Fruit fly (Drosophila melanogaster) whole organism, prepupa: ENCODE data around the gene CG15528.

ENCODE experiments used
- Blimp-1 ChIP-seq: fragments of 200-800 bp; sonication (Bioruptor generic); optimal IDR thresholded peaks from 3 replicates; lab custom pipeline; 2017; ENCODE audit warnings: missing biosample characterization, missing genetic modification characterization, mild to moderate bottlenecking, moderate library complexity, missing genetic modification reagents
- CG11902 ChIP-seq: fragments of 200-800 bp; sonication (Bioruptor generic); optimal IDR thresholded peaks from 3 replicates; lab custom pipeline; 2016; ENCODE audit warnings: missing biosample characterization, missing genetic modification characterization
- CG15336 ChIP-seq: fragments of 200-800 bp; sonication (Bioruptor generic); IDR thresholded peaks from 2 replicates; pipeline ENCODE4 v1.3.6; 2022; ENCODE audit warnings: missing biosample characterization, missing genetic modification characterization
- CG1621 ChIP-seq: fragments of 200-800 bp; sonication (Bioruptor generic); optimal IDR thresholded peaks from 3 replicates; lab custom pipeline; 2018; ENCODE audit warnings: missing biosample characterization, mild to moderate bottlenecking, missing genetic modification characterization
- CG16779 ChIP-seq: fragments of 200-800 bp; sonication (Bioruptor generic); optimal IDR thresholded peaks from 3 replicates; lab custom pipeline; 2017; ENCODE audit warnings: missing biosample characterization, mild to moderate bottlenecking, missing genetic modification characterization
- CG3032 ChIP-seq: fragments of 200-800 bp; optimal IDR thresholded peaks from 2 replicates; lab custom pipeline; 2019; ENCODE audit warnings: missing biosample characterization, mild to moderate bottlenecking, missing genetic modification characterization, moderate library complexity
- CG31627 ChIP-seq: fragments of 200-800 bp; sonication (Bioruptor generic); optimal IDR thresholded peaks from 3 replicates; lab custom pipeline; 2016; ENCODE audit warnings: missing biosample characterization, missing genetic modification characterization
- CG34406 ChIP-seq: fragments of 200-800 bp; sonication (Bioruptor generic); optimal IDR thresholded peaks from 3 replicates; lab custom pipeline; 2016; ENCODE audit warnings: missing biosample characterization, missing genetic modification characterization
- CG4318 ChIP-seq: fragments of 200-800 bp; sonication (Bioruptor generic); optimal IDR thresholded peaks from 3 replicates; lab custom pipeline; 2017; ENCODE audit warnings: missing biosample characterization, mild to moderate bottlenecking, missing genetic modification characterization
- CG6163 ChIP-seq: fragments of 200-800 bp; sonication (Bioruptor generic); IDR thresholded peaks from 3 replicates; pipeline ENCODE4 v1.3.6; 2022; ENCODE audit warnings: missing biosample characterization, missing genetic modification characterization
- CG6276 ChIP-seq: fragments of 200-800 bp; sonication (Bioruptor generic); optimal IDR thresholded peaks from 2 replicates; lab custom pipeline; 2017; ENCODE audit warnings: missing biosample characterization, mild to moderate bottlenecking, missing genetic modification characterization
- CG6808 ChIP-seq: fragments of 200-800 bp; sonication (Bioruptor generic); optimal IDR thresholded peaks from 3 replicates; lab custom pipeline; 2017; ENCODE audit warnings: missing biosample characterization, missing genetic modification characterization, mild to moderate bottlenecking, moderate library complexity, missing genetic modification reagents
- CG6854 ChIP-seq: fragments of 200-800 bp; sonication (Bioruptor generic); optimal IDR thresholded peaks from 2 replicates; lab custom pipeline; 2017; ENCODE audit warnings: missing biosample characterization, mild to moderate bottlenecking, missing genetic modification characterization
- CG7368 ChIP-seq: fragments of 200-800 bp; sonication (Bioruptor generic); optimal IDR thresholded peaks from 3 replicates; lab custom pipeline; 2016; ENCODE audit warnings: missing biosample characterization, missing genetic modification characterization
- CG8119 ChIP-seq: fragments of 200-800 bp; sonication (Bioruptor generic); IDR thresholded peaks from 3 replicates; pipeline ENCODE4 v1.3.6; 2022; ENCODE audit warnings: missing biosample characterization, missing genetic modification characterization
- CG8632 ChIP-seq: fragments of 200-800 bp; sonication (Bioruptor generic); optimal IDR thresholded peaks from 3 replicates; lab custom pipeline; 2016; ENCODE audit warnings: missing biosample characterization, missing genetic modification characterization
- CG9139 ChIP-seq: fragments of 200-800 bp; sonication (Bioruptor generic); optimal IDR thresholded peaks from 3 replicates; lab custom pipeline; 2017; ENCODE audit warnings: missing biosample characterization, mild to moderate bottlenecking, missing genetic modification characterization
- Eip75B ChIP-seq: fragments of 200-800 bp; sonication (Bioruptor generic); optimal IDR thresholded peaks from 3 replicates; lab custom pipeline; 2016; ENCODE audit warnings: missing biosample characterization, missing genetic modification characterization
- Ets21C ChIP-seq: fragments of 200-800 bp; sonication (Bioruptor generic); optimal IDR thresholded peaks from 3 replicates; lab custom pipeline; 2016; ENCODE audit warnings: missing biosample characterization, missing genetic modification characterization
- Ets96B ChIP-seq: fragments of 200-800 bp; optimal IDR thresholded peaks from 2 replicates; lab custom pipeline; 2019; ENCODE audit warnings: missing biosample characterization, mild to moderate bottlenecking, missing genetic modification characterization, moderate library complexity
- Hr38 ChIP-seq: sonication (Bioruptor generic); optimal IDR thresholded peaks from 2 replicates; lab custom pipeline; 2016; ENCODE audit warnings: missing biosample characterization, missing genetic modification characterization
- Hr39 ChIP-seq: fragments of 200-800 bp; sonication (Bioruptor generic); optimal IDR thresholded peaks from 2 replicates; lab custom pipeline; 2016; ENCODE audit warnings: missing biosample characterization, missing genetic modification characterization
- Lpt ChIP-seq: fragments of 200-800 bp; sonication (Bioruptor generic); optimal IDR thresholded peaks from 3 replicates; lab custom pipeline; 2016; ENCODE audit warnings: missing biosample characterization, missing genetic modification characterization
- Met ChIP-seq: fragments of 200-800 bp; sonication (Bioruptor generic); optimal IDR thresholded peaks from 3 replicates; lab custom pipeline; 2016; ENCODE audit warnings: missing biosample characterization, missing genetic modification characterization
- OdsH ChIP-seq: fragments of 200-800 bp; sonication (Bioruptor generic); optimal IDR thresholded peaks from 3 replicates; lab custom pipeline; 2016; ENCODE audit warnings: missing biosample characterization, missing genetic modification characterization
- Smox ChIP-seq: fragments of 200-800 bp; sonication (Bioruptor generic); optimal IDR thresholded peaks from 3 replicates; lab custom pipeline; 2016; ENCODE audit warnings: missing biosample characterization, missing genetic modification characterization
- cyc ChIP-seq: fragments of 200-800 bp; sonication (Bioruptor generic); optimal IDR thresholded peaks from 3 replicates; lab custom pipeline; 2016; ENCODE audit warnings: missing biosample characterization, missing genetic modification characterization
- dac ChIP-seq: fragments of 200-800 bp; sonication (Bioruptor generic); optimal IDR thresholded peaks from 2 replicates; lab custom pipeline; 2017; ENCODE audit warnings: missing biosample characterization, mild to moderate bottlenecking, missing genetic modification characterization
- dsx ChIP-seq: fragments of 200-800 bp; optimal IDR thresholded peaks from 3 replicates; lab custom pipeline; 2019; ENCODE audit warnings: missing biosample characterization, mild to moderate bottlenecking, missing genetic modification characterization, moderate library complexity; ENCODE audit not compliant: poor library complexity, severe bottlenecking
- eg ChIP-seq: fragments of 200-800 bp; sonication (Bioruptor generic); IDR thresholded peaks from 3 replicates; pipeline ENCODE4 v1.3.6; 2022; ENCODE audit warnings: missing biosample characterization, missing genetic modification characterization
- esn ChIP-seq: fragments of 200-800 bp; sonication (Bioruptor generic); optimal IDR thresholded peaks from 2 replicates; lab custom pipeline; 2016; ENCODE audit warnings: missing biosample characterization, mild to moderate bottlenecking, missing genetic modification characterization, moderate library complexity
- fd59A ChIP-seq: fragments of 200-800 bp; sonication (Bioruptor generic); optimal IDR thresholded peaks from 2 replicates; lab custom pipeline; 2017; ENCODE audit warnings: missing biosample characterization, mild to moderate bottlenecking, missing genetic modification characterization, missing genetic modification reagents
- fd85E ChIP-seq: fragments of 200-800 bp; sonication (Bioruptor generic); optimal IDR thresholded peaks from 3 replicates; lab custom pipeline; 2016; ENCODE audit warnings: missing biosample characterization, missing genetic modification characterization
- lz ChIP-seq: fragments of 200-800 bp; sonication (Bioruptor generic); optimal IDR thresholded peaks from 3 replicates; lab custom pipeline; 2016; ENCODE audit warnings: missing biosample characterization, missing genetic modification characterization
- net ChIP-seq: fragments of 200-800 bp; sonication (Bioruptor generic); optimal IDR thresholded peaks from 3 replicates; lab custom pipeline; 2016; ENCODE audit warnings: missing biosample characterization, missing genetic modification characterization
- pdm3 ChIP-seq: fragments of 200-800 bp; sonication (Bioruptor generic); optimal IDR thresholded peaks from 3 replicates; lab custom pipeline; 2016; ENCODE audit warnings: missing biosample characterization, missing genetic modification characterization
- ss ChIP-seq, 2 experiments: fragments of 200-800 bp; sonication (Bioruptor generic); optimal IDR thresholded peaks; 2 replicates in 1 of 2; 3 replicates in 1 of 2; lab custom pipeline; 2017 to 2018; ENCODE audit warnings: mild to moderate bottlenecking in 2 of 2, missing biosample characterization in 2 of 2, missing genetic modification characterization in 2 of 2, moderate library complexity in 1 of 2
- svp ChIP-seq: fragments of 200-800 bp; sonication (Bioruptor generic); peaks from one replicate; lab custom pipeline; 2016; ENCODE audit warnings: missing biosample characterization, missing genetic modification characterization

The CG15528 gene

dm6 chr3R:30043139-30043744 lies 8.7 kb downstream of the CG15528 start, which contains the start of gene Sry-delta (continued):
- TF ChIP-seq CG11902 (GFP tag; lab: Kevin White, UChicago), result no peak
- TF ChIP-seq cyc (GFP tag; lab: Kevin White, UChicago), result peak; percentile 78
- TF ChIP-seq OdsH (GFP tag; lab: Kevin White, UChicago), result no peak
- TF ChIP-seq CG6163 (GFP tag; lab: Robert Waterston, UW), result peak; percentile 77
- no peak for TF ChIP-seq ss (GFP tag; optimal IDR thresholded peaks at IDR 0.05; lab: Kevin White, UChicago)
- no peak for TF ChIP-seq Hr38 (GFP tag; lab: Kevin White, UChicago)
- TF ChIP-seq lz (GFP tag; lab: Kevin White, UChicago), result peak; percentile 79
- peak; percentile 48 for TF ChIP-seq CG34406 (GFP tag; lab: Kevin White, UChicago)

DNA sequence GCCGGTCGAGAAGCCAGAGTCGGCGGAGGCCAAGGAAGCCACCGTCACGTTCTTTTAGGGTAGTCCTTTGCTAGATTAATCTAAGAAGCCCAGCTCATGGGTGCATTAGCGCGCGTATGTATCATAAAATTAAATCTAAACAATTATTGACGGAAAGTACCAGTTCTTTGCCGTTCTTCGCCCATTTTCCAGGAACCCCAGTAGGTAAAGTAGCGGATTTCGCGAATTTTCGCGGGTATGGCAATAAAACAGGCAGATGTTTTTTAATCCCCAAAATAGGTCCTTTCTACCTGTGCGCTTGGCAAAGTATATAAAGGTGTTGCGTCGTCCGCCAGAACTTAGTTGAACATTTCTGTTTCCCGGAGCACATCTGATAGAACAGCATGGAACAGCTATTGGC lies 11.0 kb downstream of the CG15528 start:
- TF ChIP-seq CG6276 (no peak), CG16779 (tag; lab: Kevin White, UChicago) (no peak), Lpt (GFP tag; lab: Kevin White, UChicago) (no peak), Ets96B (tag; lab: Kevin White, UChicago) (no peak), dac (GFP tag; lab: Kevin White, UChicago) (no peak), Smox (no peak), CG9139 (GFP tag; lab: Kevin White, UChicago) (no peak), CG11902 (GFP tag; lab: Kevin White, UChicago) (no peak), svp (GFP tag; lab: Kevin White, UChicago) (no peak), fd59A (GFP tag; lab: Kevin White, UChicago) (no peak), CG6808 (GFP tag; lab: Kevin White, UChicago) (no peak), CG1621 (tag; lab: Kevin White, UChicago) (no peak), net (GFP tag; lab: Kevin White, UChicago) (no peak)

- TF ChIP-seq CG31627 (GFP tag; lab: Kevin White, UChicago), result no peak
- TF ChIP-seq CG8632 (GFP tag; lab: Kevin White, UChicago), result no peak
- TF ChIP-seq Ets21C (GFP tag; lab: Kevin White, UChicago), result no peak
- TF ChIP-seq net (GFP tag; lab: Kevin White, UChicago), result no peak
- TF ChIP-seq Hr38 (GFP tag; lab: Kevin White, UChicago), result no peak
- TF ChIP-seq Blimp-1 (GFP tag; lab: Kevin White, UChicago), result no peak
- peak; percentile 91 for TF ChIP-seq dsx (GFP tag; lab: Kevin White, UChicago)
- TF ChIP-seq CG3032 (tag; lab: Kevin White, UChicago), result peak; percentile 18
- peak; percentile 45 for TF ChIP-seq esn (GFP tag; lab: Kevin White, UChicago)
These were observed 12.4 kb downstream of the CG15528 start, which contains the start of the genes janA, Sry-alpha and Sry-beta for dm6 chr3R:30039494-30039893. janA (minus strand) TSS chr3R:30039533. Sry-alpha (plus strand) TSS chr3R:30039719. Sry-beta (plus strand) TSS chr3R:30039719.

- TF ChIP-seq CG6854 (GFP tag; lab: Kevin White, UChicago) (no peak), CG8119 (GFP tag; lab: Robert Waterston, UW) (no peak), Met (GFP tag; lab: Kevin White, UChicago) (no peak), dsx (GFP tag; lab: Kevin White, UChicago) (no peak), Hr39 (GFP tag; lab: Kevin White, UChicago) (no peak), Eip75B (GFP tag; lab: Kevin White, UChicago) (no peak), CG7368 (GFP tag; lab: Kevin White, UChicago) (no peak), Smox (no peak), esn (GFP tag; lab: Kevin White, UChicago) (no peak), fd85E (GFP tag; lab: Kevin White, UChicago) (no peak), Hr38 (GFP tag; lab: Kevin White, UChicago) (no peak), CG15336 (no peak), OdsH (GFP tag; lab: Kevin White, UChicago) (no peak), eg (GFP tag; lab: Robert Waterston, UW) (no peak), CG4318 (GFP tag; lab: Kevin White, UChicago) (no peak), pdm3 (GFP tag; lab: Kevin White, UChicago) (no peak), CG31627 (GFP tag; lab: Kevin White, UChicago) (no peak)
These were observed 13.3 kb downstream of the CG15528 start, which contains the start of gene janB for dm6 chr3R:30038628-30039027. janB (minus strand) TSS chr3R:30038728.
